Fruit fly (Drosophila melanogaster) whole organism, embryonic: Measurements from ENCODE around the gene CG12608.
A peak's percentile ranks its signal among the peaks of the same experiment; 100 is the strongest.

Experiments used
- Adf1 ChIP-seq: fragments of 200-800 bp; sonication (Bioruptor generic); IDR thresholded peaks from 2 replicates; pipeline ENCODE4 v1.3.6; 2022; ENCODE audit warnings: missing biosample characterization, missing genetic modification characterization
- Asciz ChIP-seq: fragments of 200-800 bp; sonication (Bioruptor generic); optimal IDR thresholded peaks from 2 replicates; lab custom pipeline; 2017; ENCODE audit warnings: missing biosample characterization, mild to moderate bottlenecking, missing genetic modification characterization, missing genetic modification reagents
- Bdp1 ChIP-seq: fragments of 200-800 bp; sonication (Bioruptor generic); optimal IDR thresholded peaks from 3 replicates; lab custom pipeline; 2016; ENCODE audit warnings: missing biosample characterization, missing genetic modification characterization
- Blimp-1 ChIP-seq: fragments of 200-800 bp; sonication (Bioruptor generic); optimal IDR thresholded peaks from 3 replicates; lab custom pipeline; 2018; ENCODE audit warnings: missing biosample characterization, missing genetic modification characterization, mild to moderate bottlenecking, moderate library complexity, missing genetic modification reagents
- CG10274 ChIP-seq: fragments of 200-800 bp; sonication (Bioruptor generic); optimal IDR thresholded peaks from 3 replicates; lab custom pipeline; 2017; ENCODE audit warnings: missing biosample characterization, mild to moderate bottlenecking, missing genetic modification characterization
- CG11504 ChIP-seq: fragments of 200-800 bp; sonication (Bioruptor generic); optimal IDR thresholded peaks from 3 replicates; lab custom pipeline; 2019; ENCODE audit warnings: missing biosample characterization, mild to moderate bottlenecking, missing genetic modification characterization, moderate library complexity
- CG11723 ChIP-seq: fragments of 200-800 bp; sonication (Bioruptor generic); optimal IDR thresholded peaks from 2 replicates; lab custom pipeline; 2017; ENCODE audit warnings: missing biosample characterization, mild to moderate bottlenecking, missing genetic modification characterization
- CG12744 ChIP-seq: fragments of 200-800 bp; sonication (Bioruptor generic); optimal IDR thresholded peaks from 2 replicates; lab custom pipeline; 2016; ENCODE audit warnings: missing biosample characterization, missing genetic modification characterization
- CG12769 ChIP-seq: fragments of 200-800 bp; sonication (Bioruptor generic); optimal IDR thresholded peaks from 2 replicates; lab custom pipeline; 2019; ENCODE audit warnings: missing biosample characterization, mild to moderate bottlenecking, missing genetic modification characterization, moderate library complexity
- CG12942 ChIP-seq: fragments of 200-800 bp; sonication (Bioruptor generic); optimal IDR thresholded peaks from 3 replicates; lab custom pipeline; 2016; ENCODE audit warnings: missing biosample characterization, missing genetic modification characterization
- CG13296 ChIP-seq: fragments of 200-800 bp; sonication (Bioruptor generic); optimal IDR thresholded peaks from 3 replicates; lab custom pipeline; 2018; ENCODE audit warnings: missing biosample characterization, mild to moderate bottlenecking, missing genetic modification characterization
- CG14965 ChIP-seq: fragments of 200-800 bp; sonication (Bioruptor generic); optimal IDR thresholded peaks from 2 replicates; lab custom pipeline; 2016; ENCODE audit warnings: missing biosample characterization, missing genetic modification characterization, borderline replicate concordance
- CG17385 ChIP-seq: fragments of 200-800 bp; sonication (Bioruptor generic); optimal IDR thresholded peaks from 3 replicates; lab custom pipeline; 2018; ENCODE audit warnings: missing biosample characterization, mild to moderate bottlenecking, missing genetic modification characterization
- CG18764 ChIP-seq: fragments of 200-800 bp; sonication (Bioruptor generic); optimal IDR thresholded peaks from 3 replicates; lab custom pipeline; 2016; ENCODE audit warnings: missing biosample characterization, missing genetic modification characterization
- CG2202 ChIP-seq: fragments of 200-800 bp; sonication (Bioruptor generic); optimal IDR thresholded peaks from 2 replicates; lab custom pipeline; 2018; ENCODE audit warnings: missing biosample characterization, mild to moderate bottlenecking, missing genetic modification characterization
- CG2712 ChIP-seq: fragments of 200-800 bp; optimal IDR thresholded peaks from 3 replicates; lab custom pipeline; 2019; ENCODE audit warnings: missing biosample characterization, mild to moderate bottlenecking, missing genetic modification characterization, moderate library complexity
- CG33213 ChIP-seq: fragments of 200-800 bp; sonication (Bioruptor generic); optimal IDR thresholded peaks from 3 replicates; lab custom pipeline; 2016; ENCODE audit warnings: missing biosample characterization, missing genetic modification characterization
- CG4328 ChIP-seq: fragments of 200-800 bp; sonication (Bioruptor generic); optimal IDR thresholded peaks from 3 replicates; lab custom pipeline; 2017; ENCODE audit warnings: missing biosample characterization, missing genetic modification reagents, missing genetic modification characterization
- CG7963 ChIP-seq: fragments of 200-800 bp; sonication (Bioruptor generic); IDR thresholded peaks from 3 replicates; pipeline ENCODE4 v1.3.6; 2022; ENCODE audit warnings: missing biosample characterization, missing genetic modification characterization; ENCODE audit not compliant: partially characterized antibody
- D ChIP-seq, 2 experiments: fragments of 200-800 bp in 1 of 2; fragments of >200 bp in 1 of 2; sonication (Bioruptor generic) in 1 of 2; optimal IDR thresholded peaks; 2 replicates in 1 of 2; 3 replicates in 1 of 2; lab custom pipeline; 2017; ENCODE audit warnings: mild to moderate bottlenecking in 1 of 2, missing biosample characterization in 1 of 2, missing genetic modification characterization in 1 of 2, missing genetic modification reagents in 1 of 2
- Drgx ChIP-seq: fragments of 200-800 bp; sonication (Bioruptor generic); IDR thresholded peaks from 2 replicates; pipeline ENCODE4 v1.3.6; 2022; ENCODE audit warnings: missing biosample characterization, missing genetic modification characterization
- Hmr ChIP-seq: fragments of 200-800 bp; sonication (Bioruptor generic); optimal IDR thresholded peaks from 3 replicates; lab custom pipeline; 2017; ENCODE audit warnings: mild to moderate bottlenecking, missing biosample characterization, missing genetic modification reagents, missing genetic modification characterization
- Myb ChIP-seq: fragments of 200-800 bp; sonication (Bioruptor generic); optimal IDR thresholded peaks from 2 replicates; lab custom pipeline; 2016; ENCODE audit warnings: missing biosample characterization, missing genetic modification characterization
- NK7.1 ChIP-seq: fragments of 200-800 bp; sonication (Bioruptor generic); optimal IDR thresholded peaks from 3 replicates; lab custom pipeline; 2016; ENCODE audit warnings: missing biosample characterization, missing genetic modification characterization
- PHDP ChIP-seq: fragments of 200-800 bp; sonication (Bioruptor generic); optimal IDR thresholded peaks from 3 replicates; lab custom pipeline; 2018; ENCODE audit warnings: missing biosample characterization, mild to moderate bottlenecking, missing genetic modification characterization, moderate library complexity
- Sox100B ChIP-seq: fragments of 200-800 bp; sonication (Bioruptor generic); optimal IDR thresholded peaks from 3 replicates; lab custom pipeline; 2018; ENCODE audit warnings: missing biosample characterization, mild to moderate bottlenecking, missing genetic modification characterization
- abd-A ChIP-seq: fragments of 200-800 bp; sonication (Bioruptor generic); optimal IDR thresholded peaks from 3 replicates; lab custom pipeline; 2019; ENCODE audit warnings: missing biosample characterization, mild to moderate bottlenecking, missing genetic modification characterization, moderate library complexity
- ash1 ChIP-seq: fragments of 200-800 bp; sonication (Bioruptor generic); optimal IDR thresholded peaks from 2 replicates; lab custom pipeline; 2018; ENCODE audit warnings: missing biosample characterization, mild to moderate bottlenecking, missing genetic modification characterization
- caup ChIP-seq: fragments of 200-800 bp; sonication (Bioruptor generic); optimal IDR thresholded peaks from 3 replicates; lab custom pipeline; 2017; ENCODE audit warnings: missing biosample characterization, mild to moderate bottlenecking, missing genetic modification characterization, moderate library complexity; ENCODE audit not compliant: severe bottlenecking
- chinmo ChIP-seq: fragments of 200-800 bp; sonication (Bioruptor generic); IDR thresholded peaks from 4 replicates; pipeline ENCODE4 v1.3.6; 2022; ENCODE audit warnings: missing biosample characterization, missing genetic modification characterization; ENCODE audit not compliant: partially characterized antibody
- dpn ChIP-seq, 2 experiments: fragments of 200-800 bp; sonication (Bioruptor generic); optimal IDR thresholded peaks; 3 replicates each; lab custom pipeline; 2016; ENCODE audit warnings: missing biosample characterization in 2 of 2, missing genetic modification characterization in 2 of 2
- esg ChIP-seq: fragments of 200-800 bp; sonication (Bioruptor generic); conservative IDR thresholded peaks from 2 replicates; pipeline ENCODE4 v1.3.6; 2022; ENCODE audit warnings: missing biosample characterization, missing genetic modification characterization
- exex ChIP-seq: fragments of 200-800 bp; sonication (Bioruptor generic); optimal IDR thresholded peaks from 4 replicates; lab custom pipeline; 2018; ENCODE audit warnings: missing biosample characterization, mild to moderate bottlenecking, missing genetic modification characterization, moderate library complexity
- gce ChIP-seq: fragments of 200-800 bp; sonication (Bioruptor generic); IDR thresholded peaks from 3 replicates; pipeline ENCODE4 v1.3.6; 2022; ENCODE audit warnings: missing biosample characterization, missing genetic modification characterization
- gt ChIP-seq: fragments of 200-800 bp; sonication (Bioruptor generic); IDR thresholded peaks from 2 replicates; pipeline ENCODE4 v1.3.6; 2022; ENCODE audit warnings: missing biosample characterization, missing genetic modification characterization
- hkb ChIP-seq, 2 experiments: fragments of 200-800 bp in 1 of 2; fragments of >200 bp in 1 of 2; sonication (Bioruptor generic) in 1 of 2; IDR thresholded peaks in 1 of 2; optimal IDR thresholded peaks in 1 of 2; 2 replicates each; pipeline versions ENCODE4 v1.3.6 to Lab custom; 2017 to 2022; ENCODE audit warnings: missing biosample characterization in 1 of 2, missing genetic modification characterization in 1 of 2
- nmo ChIP-seq: fragments of 200-800 bp; sonication (Bioruptor generic); optimal IDR thresholded peaks from 2 replicates; lab custom pipeline; 2018; ENCODE audit warnings: missing biosample characterization, mild to moderate bottlenecking, missing genetic modification characterization, moderate library complexity
- psq ChIP-seq: fragments of 200-800 bp; sonication (Bioruptor generic); optimal IDR thresholded peaks from 2 replicates; lab custom pipeline; 2017; ENCODE audit warnings: missing biosample characterization, missing genetic modification characterization
- row ChIP-seq: fragments of 200-800 bp; sonication (Bioruptor generic); IDR thresholded peaks from 3 replicates; pipeline ENCODE4 v1.3.6; 2022; ENCODE audit warnings: missing biosample characterization, missing genetic modification characterization
- sens-2 ChIP-seq: fragments of 200-800 bp; sonication (Bioruptor generic); IDR thresholded peaks from 2 replicates; pipeline ENCODE4 v1.3.6; 2022; ENCODE audit warnings: missing biosample characterization, missing genetic modification characterization
- seq ChIP-seq: fragments of 200-800 bp; sonication (Bioruptor generic); IDR thresholded peaks from 2 replicates; pipeline ENCODE4 v1.3.6; 2022; ENCODE audit warnings: missing biosample characterization, missing genetic modification characterization
- slbo ChIP-seq: fragments of 200-800 bp; sonication (Bioruptor generic); IDR thresholded peaks from 2 replicates; pipeline ENCODE4 v1.3.6; 2022; ENCODE audit warnings: missing biosample characterization, missing genetic modification characterization
- slou ChIP-seq: fragments of 200-800 bp; sonication (Bioruptor generic); optimal IDR thresholded peaks from 3 replicates; lab custom pipeline; 2016; ENCODE audit warnings: missing biosample characterization, missing genetic modification characterization
- sob ChIP-seq: fragments of 200-800 bp; sonication (Bioruptor generic); IDR thresholded peaks from 2 replicates; pipeline ENCODE4 v1.3.6; 2022; ENCODE audit warnings: missing biosample characterization, missing genetic modification characterization
- sug ChIP-seq: fragments of 200-800 bp; optimal IDR thresholded peaks from 2 replicates; lab custom pipeline; 2019; ENCODE audit warnings: missing biosample characterization, mild to moderate bottlenecking, missing genetic modification characterization, moderate library complexity
- ttk ChIP-seq: fragments of 200-800 bp; sonication (Bioruptor generic); IDR thresholded peaks from 2 replicates; pipeline ENCODE4 v2.1.2; 2022; ENCODE audit warnings: missing biosample characterization, missing genetic modification characterization

The CG12608 gene

dm6 chrX:15309918-15310317 lies 34.5 kb downstream of the CG12608 start (continued):
- TF ChIP-seq NK7.1 (GFP tag; lab: Kevin White, UChicago) = no peak
- no peak for TF ChIP-seq ash1 (GFP tag; lab: Kevin White, UChicago)
- no peak for TF ChIP-seq psq
- TF ChIP-seq CG7963 (GFP tag; lab: Robert Waterston, UW) = no peak
- no peak for TF ChIP-seq CG12942 (GFP tag; lab: Kevin White, UChicago)
- TF ChIP-seq Bdp1 (GFP tag; lab: Kevin White, UChicago) = no peak
- peak; percentile 2 for TF ChIP-seq nmo (GFP tag; lab: Kevin White, UChicago)
- no peak for TF ChIP-seq CG12744 (GFP tag; lab: Kevin White, UChicago)
- TF ChIP-seq dpn (GFP tag; optimal IDR thresholded peaks at IDR 0.05; lab: Kevin White, UChicago) = peak in 1 of 2 experiments; percentile 6
- no peak for TF ChIP-seq Hmr (GFP tag; lab: Kevin White, UChicago)
- peak; percentile 11 for TF ChIP-seq CG17385 (GFP tag; lab: Kevin White, UChicago)
- no peak for TF ChIP-seq Sox100B (GFP tag; lab: Kevin White, UChicago)
- TF ChIP-seq chinmo (GFP tag; lab: Robert Waterston, UW) = no peak
- TF ChIP-seq Blimp-1 = peak; percentile 24
- TF ChIP-seq CG2202 (tag; lab: Kevin White, UChicago) = no peak
- peak; percentile 31 for TF ChIP-seq PHDP
- TF ChIP-seq row (GFP tag; lab: Robert Waterston, UW) = peak; percentile 61
- no peak for TF ChIP-seq gt (GFP tag; lab: Robert Waterston, UW)
- peak; percentile 29 for TF ChIP-seq CG2712 (tag; lab: Kevin White, UChicago)
- TF ChIP-seq CG11504 (tag; lab: Kevin White, UChicago) = peak; percentile 52

DNA sequence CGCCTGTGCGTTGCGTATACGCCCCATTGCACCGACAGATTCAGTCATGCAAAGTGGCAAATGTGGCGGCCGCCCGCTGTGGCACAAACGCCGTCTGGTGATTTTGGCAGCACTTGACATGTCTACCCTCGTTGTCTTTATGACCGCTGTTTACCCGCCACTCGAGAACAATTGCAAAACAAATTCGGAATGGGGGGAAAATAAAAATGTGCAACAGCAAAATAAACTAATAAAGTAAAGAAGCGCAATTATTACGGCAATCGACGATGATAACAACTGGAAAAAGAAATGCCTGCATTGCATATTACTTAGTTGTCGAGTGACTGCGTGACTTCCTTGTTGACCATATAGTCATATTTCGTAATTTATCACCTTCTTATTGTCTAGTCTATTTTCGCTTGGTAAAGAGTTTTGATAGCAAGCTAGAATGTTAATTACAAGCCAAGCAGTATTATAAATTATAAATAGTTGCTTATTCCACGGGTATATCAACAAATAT lies 35.9 kb downstream of the CG12608 start:
- TF ChIP-seq seq (no peak), Drgx (0 out of 2 replicates have a peak, but pooled peaks have one; percentile 19)

dm6 chrX:15307485-15308138 lies 36.8 kb downstream of the CG12608 start:
- TF ChIP-seq gce (GFP tag; lab: Robert Waterston, UW) = peak; percentile 41; the same call in 1 of the 3 replicates
- TF ChIP-seq CG10274 (GFP tag; lab: Kevin White, UChicago) = no peak
- TF ChIP-seq CG33213 (GFP tag; lab: Kevin White, UChicago) = no peak
- no peak for TF ChIP-seq Asciz (GFP tag; lab: Kevin White, UChicago)
- no peak for TF ChIP-seq CG11723 (GFP tag; lab: Kevin White, UChicago)
- peak; percentile 36 for TF ChIP-seq CG13296 (GFP tag; lab: Kevin White, UChicago)
- TF ChIP-seq abd-A = no peak
- TF ChIP-seq Myb = no peak
- TF ChIP-seq slbo (GFP tag; lab: Robert Waterston, UW) = no peak
- no peak for TF ChIP-seq CG4328 (GFP tag; lab: Kevin White, UChicago)
- TF ChIP-seq ttk = no peak
- no peak for TF ChIP-seq hkb (optimal IDR thresholded peaks at IDR 0.05; lab: Kevin White, UChicago)
- TF ChIP-seq hkb (GFP tag; IDR thresholded peaks at IDR 0.05; lab: Robert Waterston, UW) = no peak
- TF ChIP-seq CG12769 (tag; lab: Kevin White, UChicago) = peak; percentile 3
- TF ChIP-seq sob (GFP tag; lab: Robert Waterston, UW) = 0 out of 2 replicates have a peak, but pooled peaks have one; percentile 20
- no peak for TF ChIP-seq CG18764
- TF ChIP-seq CG14965 (GFP tag; lab: Kevin White, UChicago) = no peak
- no peak for TF ChIP-seq sens-2 (GFP tag; lab: Robert Waterston, UW)
- TF ChIP-seq D (optimal IDR thresholded peaks at IDR 0.05; lab: Kevin White, UChicago) = no peak
- TF ChIP-seq D (GFP tag; optimal IDR thresholded peaks at IDR 0.05; lab: Kevin White, UChicago) = no peak
- peak; percentile 12; the same call in 1 of the 2 replicates for TF ChIP-seq Adf1 (GFP tag; lab: Robert Waterston, UW)
- TF ChIP-seq slou (GFP tag; lab: Kevin White, UChicago) = no peak
- TF ChIP-seq esg (GFP tag; lab: Robert Waterston, UW) = no peak
- peak; percentile 98 for TF ChIP-seq sug (tag; lab: Kevin White, UChicago)
- peak; percentile 69 for TF ChIP-seq exex
- TF ChIP-seq caup (GFP tag; lab: Kevin White, UChicago) = peak; percentile 20
